Worm (Caenorhabditis elegans): ENCODE results near the gene C13C4.6.

- TF ChIP-seq hlh-30 (tag; optimal IDR thresholded peaks at IDR 0.05; ENCODE audit: insufficient read depth), result no peak
- TF ChIP-seq lir-3 (tag; optimal IDR thresholded peaks at IDR 0.05), result no peak
- no peak for TF ChIP-seq unc-62 (GFP tag; optimal IDR thresholded peaks at IDR 0.05 in 1 of 2)
- no peak for TF ChIP-seq unc-62 (tag; optimal IDR thresholded peaks at IDR 0.05)
- TF ChIP-seq ztf-11 (tag; optimal IDR thresholded peaks at IDR 0.05), result no peak
Observed at ce11 chrV:12117567-12118053, 3.8 kb upstream of the C13C4.6 start, which contains the start of gene C13C4.8.
